Fruit fly (Drosophila melanogaster) whole organism, adult: ENCODE results near the gene neb.

Source experiments
- CG1620 ChIP-seq: fragments of 200-800 bp; sonication (Bioruptor generic); optimal IDR thresholded peaks from 2 replicates; lab custom pipeline; 2016; ENCODE audit warnings: missing biosample characterization, missing genetic modification characterization
- Clk ChIP-seq: fragments of 200-800 bp; sonication (Bioruptor generic); optimal IDR thresholded peaks from 2 replicates; lab custom pipeline; 2017; ENCODE audit warnings: missing biosample characterization, missing genetic modification characterization
- Mnt ChIP-seq: fragments of 200-800 bp; sonication (Bioruptor generic); optimal IDR thresholded peaks from 2 replicates; lab custom pipeline; 2016; ENCODE audit warnings: missing biosample characterization, mild to moderate bottlenecking, missing genetic modification characterization
- kay ChIP-seq: fragments of 200-800 bp; sonication (Bioruptor generic); peaks from one replicate; lab custom pipeline; 2016; ENCODE audit warnings: missing biosample characterization, missing genetic modification characterization, borderline replicate concordance
- pad ChIP-seq: fragments of 200-800 bp; sonication (Bioruptor generic); optimal IDR thresholded peaks from 3 replicates; lab custom pipeline; 2017; ENCODE audit warnings: missing biosample characterization, missing genetic modification characterization, mild to moderate bottlenecking, moderate library complexity, missing genetic modification reagents

DNA sequence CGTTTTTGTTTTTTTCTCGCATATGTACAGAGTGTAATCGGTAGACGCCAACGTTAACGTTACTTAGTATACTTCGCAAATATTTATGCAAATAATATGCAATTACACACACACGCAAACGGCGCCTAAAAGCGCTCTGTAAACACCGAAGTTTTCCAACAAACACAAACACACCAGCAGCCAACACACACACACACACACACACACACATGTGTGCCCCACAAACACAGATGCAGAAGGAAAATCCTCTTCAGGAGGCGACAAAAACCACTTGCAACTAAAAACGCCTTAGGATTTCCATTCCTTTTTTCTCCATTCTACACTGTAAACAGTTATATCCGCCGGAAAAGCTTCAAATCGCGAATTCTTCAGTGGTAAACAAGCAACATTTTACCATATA is 18.2 kb upstream of the neb start:
- TF ChIP-seq Clk (GFP tag; lab: Kevin White, UChicago) (no peak), Mnt (no peak), pad (GFP tag; lab: Kevin White, UChicago) (no peak), kay (no peak), CG1620 (GFP tag; lab: Kevin White, UChicago) (no peak)
